Worm (Caenorhabditis elegans): ENCODE results near the gene F55G7.3.

DNA sequence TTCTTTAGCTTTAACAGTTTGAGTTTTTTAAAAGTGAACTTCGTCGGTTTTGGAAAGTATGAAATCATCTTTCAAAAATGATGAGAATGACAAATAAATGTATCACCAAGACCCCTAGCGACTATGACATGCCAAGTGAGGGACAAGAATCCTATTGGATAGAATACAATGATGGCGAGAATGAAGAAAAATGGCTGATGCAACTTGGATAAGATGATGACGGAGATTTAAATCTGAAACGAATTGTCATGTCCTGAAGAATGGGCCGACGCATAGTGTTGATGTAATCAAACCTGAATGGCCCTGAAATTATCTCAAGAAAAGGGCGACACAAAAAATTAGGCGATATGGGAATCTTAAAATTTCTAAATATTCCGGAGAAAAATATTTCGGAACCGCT is 21.8 kb upstream of the F55G7.3 start:
- no peak for TF ChIP-seq egl-27 (tag; optimal IDR thresholded peaks at IDR 0.05)
- no peak for TF ChIP-seq elt-3 (tag; optimal IDR thresholded peaks at IDR 0.05)
- TF ChIP-seq mdl-1 (tag; optimal IDR thresholded peaks at IDR 0.05), result no peak
- TF ChIP-seq swsn-7 (tag; optimal IDR thresholded peaks at IDR 0.05), result no peak
- TF ChIP-seq lsy-2 (tag; optimal IDR thresholded peaks at IDR 0.05), result no peak
